Worm (Caenorhabditis elegans) whole organism, L1 larva: ENCODE results near the gene clec-50.

Experiments used
- fkh-10 ChIP-seq: sonication (generic microtip); optimal IDR thresholded peaks from 2 replicates; lab custom pipeline; 2017; ENCODE audit warnings: missing biosample characterization, missing genetic modification reagents, missing genetic modification characterization
- mdl-1 ChIP-seq, 2 experiments: fragments of 150-350 bp; optimal IDR thresholded peaks; 2 replicates each; lab custom pipeline; 2014 to 2017; ENCODE audit warnings: missing biosample characterization in 2 of 2, missing genetic modification characterization in 2 of 2, inconsistent platforms in 1 of 2

DNA sequence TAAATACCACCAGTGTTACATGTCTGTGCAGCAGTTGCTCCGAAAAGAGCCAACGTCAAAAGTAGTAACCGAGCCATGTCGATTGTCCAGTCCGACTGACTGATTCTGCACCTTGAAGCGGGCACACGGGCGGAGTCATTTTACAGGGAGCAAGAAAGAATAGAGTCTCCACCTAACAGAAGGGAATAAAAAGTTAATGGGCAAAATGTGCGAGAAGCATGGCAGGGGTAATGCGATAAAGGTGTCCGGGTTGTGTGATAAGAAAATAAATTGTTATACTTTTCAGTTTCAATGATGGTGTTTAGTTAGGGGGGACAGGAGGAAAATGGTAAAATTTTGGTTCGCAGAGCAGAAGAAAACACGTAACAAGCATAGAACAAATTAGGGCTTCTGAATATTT, at the start of gene clec-50:
- TF ChIP-seq fkh-10 (GFP tag; lab: Kevin White, UChicago) (no peak), mdl-1 (tag; optimal IDR thresholded peaks at IDR 0.05; lab: Kevin White, UChicago) (no peak)
